Fruit fly (Drosophila melanogaster) whole organism, wandering third instar larva: ENCODE results near the gene RpS28a.

Experiments
- Abd-B ChIP-seq: fragments of >200 bp; optimal IDR thresholded peaks from 2 replicates; lab custom pipeline; 2017; ENCODE audit warnings: missing biosample characterization, missing genetic modification characterization
- CG32264 ChIP-seq: fragments of 200-800 bp; sonication (Bioruptor generic); optimal IDR thresholded peaks from 2 replicates; lab custom pipeline; 2016; ENCODE audit warnings: missing biosample characterization, missing genetic modification characterization
- CG9705 ChIP-seq: fragments of 200-800 bp; sonication (Bioruptor generic); optimal IDR thresholded peaks from 2 replicates; lab custom pipeline; 2018; ENCODE audit warnings: missing biosample characterization, mild to moderate bottlenecking, missing genetic modification characterization
- CrebA ChIP-seq: fragments of 200-800 bp; sonication (Bioruptor generic); optimal IDR thresholded peaks from 2 replicates; lab custom pipeline; 2016; ENCODE audit warnings: missing biosample characterization, mild to moderate bottlenecking, missing genetic modification characterization, borderline replicate concordance
- Dfd ChIP-seq: fragments of >200 bp; optimal IDR thresholded peaks from 2 replicates; lab custom pipeline; 2017; ENCODE audit warnings: missing biosample characterization, missing genetic modification characterization
- Dif ChIP-seq: fragments of 200-275, 200-300 bp; sonication (Bioruptor generic); optimal IDR thresholded peaks from 2 replicates; lab custom pipeline; 2018; ENCODE audit warnings: missing biosample characterization, missing genetic modification characterization; ENCODE audit not compliant: partially characterized antibody
- GATAd ChIP-seq: sonication (Bioruptor generic); optimal IDR thresholded peaks from 2 replicates; lab custom pipeline; 2016; ENCODE audit warnings: missing biosample characterization, missing genetic modification characterization
- HLH106 ChIP-seq: fragments of 200-800 bp; optimal IDR thresholded peaks from 3 replicates; lab custom pipeline; 2019; ENCODE audit warnings: missing biosample characterization, mild to moderate bottlenecking, missing genetic modification characterization, moderate library complexity
- Hnf4 ChIP-seq: fragments of 200-800 bp; sonication (Bioruptor generic); optimal IDR thresholded peaks from 2 replicates; lab custom pipeline; 2016; ENCODE audit warnings: missing biosample characterization, mild to moderate bottlenecking, missing genetic modification characterization
- Hr78 ChIP-seq: fragments of >200 bp; optimal IDR thresholded peaks from 2 replicates; lab custom pipeline; 2017; ENCODE audit warnings: missing biosample characterization, missing genetic modification characterization
- Hr83 ChIP-seq: fragments of 200-300 bp; sonication (Bioruptor generic); optimal IDR thresholded peaks from 2 replicates; lab custom pipeline; 2016; ENCODE audit warnings: missing biosample characterization, mild to moderate bottlenecking, missing genetic modification characterization, moderate library complexity; ENCODE audit not compliant: poor library complexity, severe bottlenecking
- Jra ChIP-seq: sonication (Bioruptor generic); optimal IDR thresholded peaks from 2 replicates; lab custom pipeline; 2016; ENCODE audit warnings: missing biosample characterization, missing genetic modification characterization
- Mio ChIP-seq: sonication (Bioruptor generic); optimal IDR thresholded peaks from 2 replicates; lab custom pipeline; 2016; ENCODE audit warnings: missing biosample characterization, missing genetic modification characterization
- Myc ChIP-seq: fragments of >200 bp; optimal IDR thresholded peaks from 2 replicates; lab custom pipeline; 2017
- N ChIP-seq: fragments of >200 bp; optimal IDR thresholded peaks from 2 replicates; lab custom pipeline; 2018; ENCODE audit warnings: missing biosample characterization, missing external identifiers, missing genetic modification characterization
- OdsH ChIP-seq: fragments of 200-800 bp; sonication (Bioruptor generic); optimal IDR thresholded peaks from 2 replicates; lab custom pipeline; 2016; ENCODE audit warnings: missing biosample characterization, mild to moderate bottlenecking, missing genetic modification characterization
- Rel ChIP-seq, 2 experiments: fragments of 200-800 bp; sonication (Bioruptor generic) in 1 of 2; optimal IDR thresholded peaks; 2 replicates in 1 of 2; 3 replicates in 1 of 2; lab custom pipeline; 2016 to 2019; ENCODE audit warnings: mild to moderate bottlenecking in 2 of 2, missing biosample characterization in 2 of 2, missing genetic modification characterization in 2 of 2, moderate library complexity in 1 of 2
- Sp1 ChIP-seq: fragments of 200-800 bp; sonication (Bioruptor generic); optimal IDR thresholded peaks from 3 replicates; lab custom pipeline; 2019; ENCODE audit warnings: missing biosample characterization, mild to moderate bottlenecking, missing genetic modification characterization, moderate library complexity
- Vsx2 ChIP-seq: fragments of 200-300, 225-300 bp; sonication (Bioruptor generic); optimal IDR thresholded peaks from 2 replicates; lab custom pipeline; 2018; ENCODE audit warnings: missing biosample characterization, missing genetic modification characterization; ENCODE audit not compliant: partially characterized antibody
- br ChIP-seq: fragments of 200-800 bp; sonication (Bioruptor generic); optimal IDR thresholded peaks from 2 replicates; lab custom pipeline; 2016; ENCODE audit warnings: missing biosample characterization, missing genetic modification characterization
- brk ChIP-seq: fragments of 200-800 bp; sonication (Bioruptor generic); optimal IDR thresholded peaks from 2 replicates; lab custom pipeline; 2016; ENCODE audit warnings: missing biosample characterization, mild to moderate bottlenecking, missing genetic modification characterization
- dl ChIP-seq, 2 experiments: fragments of 175-275, 200-275 bp in 1 of 2; fragments of 200-275 bp in 1 of 2; sonication (Bioruptor generic); optimal IDR thresholded peaks; lab custom pipeline; 2018; ENCODE audit warnings: mild to moderate bottlenecking in 2 of 2, missing biosample characterization in 2 of 2, missing genetic modification characterization in 2 of 2, moderate library complexity in 2 of 2; ENCODE audit not compliant: partially characterized antibody in 2 of 2, insufficient read depth in 1 of 2
- dmrt93B ChIP-seq: fragments of 200-800 bp; sonication (Bioruptor generic); optimal IDR thresholded peaks from 2 replicates; lab custom pipeline; 2018; ENCODE audit warnings: missing biosample characterization, mild to moderate bottlenecking, missing genetic modification characterization
- dsf ChIP-seq: sonication (Bioruptor generic); optimal IDR thresholded peaks from 2 replicates; lab custom pipeline; 2016; ENCODE audit warnings: missing biosample characterization, missing genetic modification characterization, borderline replicate concordance
- ey ChIP-seq: fragments of 200-800 bp; sonication (Bioruptor generic); optimal IDR thresholded peaks from 2 replicates; lab custom pipeline; 2016; ENCODE audit warnings: missing biosample characterization, missing genetic modification characterization
- foxo ChIP-seq, 2 experiments: fragments of 200-800 bp; sonication (Bioruptor generic); optimal IDR thresholded peaks; 2 replicates in 1 of 2; 3 replicates in 1 of 2; lab custom pipeline; 2016 to 2017; ENCODE audit warnings: missing biosample characterization in 2 of 2, missing genetic modification characterization in 2 of 2
- fru ChIP-seq: fragments of 200-800 bp; sonication (Bioruptor generic); optimal IDR thresholded peaks from 3 replicates; lab custom pipeline; 2016; ENCODE audit warnings: missing biosample characterization, mild to moderate bottlenecking, missing genetic modification characterization
- h ChIP-seq: fragments of 200-800 bp; sonication (Bioruptor generic); optimal IDR thresholded peaks from 3 replicates; lab custom pipeline; 2016; ENCODE audit warnings: missing biosample characterization, mild to moderate bottlenecking, missing genetic modification characterization
- jim ChIP-seq: fragments of 175-275, 200-325 bp; sonication (Bioruptor generic); optimal IDR thresholded peaks from 2 replicates; lab custom pipeline; 2016; ENCODE audit warnings: missing biosample characterization, mild to moderate bottlenecking, missing genetic modification characterization
- lola ChIP-seq: fragments of >200 bp; optimal IDR thresholded peaks from 2 replicates; lab custom pipeline; 2017; ENCODE audit warnings: missing biosample characterization, missing genetic modification characterization
- pan ChIP-seq: fragments of >200 bp; optimal IDR thresholded peaks from 2 replicates; lab custom pipeline; 2017
- psq ChIP-seq: fragments of 200-800 bp; sonication (Bioruptor generic); optimal IDR thresholded peaks from 3 replicates; lab custom pipeline; 2017; ENCODE audit warnings: missing biosample characterization, mild to moderate bottlenecking, missing genetic modification characterization, moderate library complexity
- rgr ChIP-seq: fragments of 200-800 bp; sonication (Bioruptor generic); optimal IDR thresholded peaks from 3 replicates; lab custom pipeline; 2016; ENCODE audit warnings: missing biosample characterization, mild to moderate bottlenecking, missing genetic modification characterization
- sage ChIP-seq: fragments of 200-800 bp; sonication (Bioruptor generic); optimal IDR thresholded peaks from 2 replicates; lab custom pipeline; 2016; ENCODE audit warnings: missing biosample characterization, mild to moderate bottlenecking, missing genetic modification characterization
- sv ChIP-seq: fragments of 200-800 bp; sonication (Bioruptor generic); optimal IDR thresholded peaks from 3 replicates; lab custom pipeline; 2016; ENCODE audit warnings: missing biosample characterization, missing genetic modification characterization
- tai ChIP-seq: sonication (Bioruptor generic); optimal IDR thresholded peaks from 2 replicates; lab custom pipeline; 2016; ENCODE audit warnings: missing biosample characterization, missing genetic modification characterization
- usp ChIP-seq: fragments of >200 bp; optimal IDR thresholded peaks from 2 replicates; lab custom pipeline; 2017; ENCODE audit warnings: missing biosample characterization, missing genetic modification characterization
- woc ChIP-seq: sonication (Bioruptor generic); optimal IDR thresholded peaks from 2 replicates; lab custom pipeline; 2016; ENCODE audit warnings: missing biosample characterization, mild to moderate bottlenecking, missing genetic modification characterization

RpS28a gene

DNA sequence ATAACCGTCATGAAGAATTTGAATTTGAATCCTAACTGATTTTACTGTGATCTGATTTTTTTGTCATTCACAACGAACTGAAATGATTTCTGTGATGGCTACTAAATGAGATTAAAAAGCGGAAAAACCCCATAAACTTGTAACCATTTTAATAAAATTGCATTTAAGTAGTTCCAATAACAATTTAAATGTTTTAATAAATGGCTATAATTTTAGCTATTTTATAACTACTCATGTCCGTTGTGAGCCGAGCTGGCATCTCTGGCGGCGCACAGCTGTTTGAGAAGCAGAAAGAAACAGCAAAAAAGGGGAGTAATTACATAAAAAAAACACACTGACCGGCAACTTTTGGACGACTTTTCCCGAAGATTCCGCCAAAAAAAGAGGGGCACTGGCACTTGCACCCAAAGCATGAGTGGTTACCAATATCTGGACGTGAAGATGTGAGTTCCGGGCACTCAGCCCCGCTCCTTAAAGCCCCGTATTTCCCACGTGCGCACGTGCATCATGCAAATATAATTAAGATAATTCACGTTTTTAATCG, 34.2 kb upstream of the RpS28a start, which contains the start of the genes CG7950 and Rpp14a:
Gene CG7950, plus strand, starts transcription at position 268 of the 544 bp plus-strand sequence.
Gene Rpp14a, plus strand, starts transcription at position 268 of the 544 bp plus-strand sequence.
- TF ChIP-seq CG32264 (GFP tag; lab: Kevin White, UChicago) (peak; percentile 52), sv (GFP tag; lab: Kevin White, UChicago) (peak; percentile 43), fru (GFP tag; lab: Kevin White, UChicago) (peak; percentile 85), dsf (peak; percentile 69), lola (GFP tag; lab: Kevin White, UChicago) (no peak), HLH106 (tag; lab: Kevin White, UChicago) (peak; percentile 89), ey (GFP tag; lab: Kevin White, UChicago) (peak; percentile 91), N (GFP tag; lab: Kevin White, UChicago) (no peak), Dfd (GFP tag; lab: Kevin White, UChicago) (no peak), Hr78 (GFP tag; lab: Kevin White, UChicago) (no peak), jim (GFP tag; lab: Kevin White, UChicago) (no peak), CG9705 (peak; percentile 77), Dif (no peak), woc (peak; percentile 81), Rel (GFP tag; optimal IDR thresholded peaks at IDR 0.05; lab: Kevin White, UChicago) (no peak), Rel (tag; optimal IDR thresholded peaks at IDR 0.05; lab: Kevin White, UChicago) (peak; percentile 86), Abd-B (GFP tag; lab: Kevin White, UChicago) (no peak), OdsH (GFP tag; lab: Kevin White, UChicago) (peak; percentile 81), Hnf4 (GFP tag; lab: Kevin White, UChicago) (no peak), brk (GFP tag; lab: Kevin White, UChicago) (no peak), br (GFP tag; lab: Kevin White, UChicago) (peak; percentile 87), Sp1 (GFP tag; lab: Kevin White, UChicago) (peak; percentile 82), CrebA (no peak), psq (GFP tag; lab: Kevin White, UChicago) (peak; percentile 80), dmrt93B (peak; percentile 52), dl (GFP tag; optimal IDR thresholded peaks at IDR 0.05; lab: Kevin White, UChicago; ENCODE audit: insufficient read depth in 1 of 2, partially characterized antibody in 2 of 2) (no peak), sage (GFP tag; lab: Kevin White, UChicago) (peak; percentile 62), Jra (GFP tag; lab: Kevin White, UChicago) (peak; percentile 85), Mio (GFP tag; lab: Kevin White, UChicago) (peak; percentile 17), Hr83 (GFP tag; lab: Kevin White, UChicago) (peak; percentile 72), tai (GFP tag; lab: Kevin White, UChicago) (no peak), Myc (lab: Kevin White, UChicago) (peak; percentile 94), h (GFP tag; lab: Kevin White, UChicago) (peak; percentile 91), Vsx2 (no peak), GATAd (GFP tag; lab: Kevin White, UChicago) (peak; percentile 65), rgr (GFP tag; lab: Kevin White, UChicago) (peak; percentile 93), pan (no peak), usp (GFP tag; lab: Kevin White, UChicago) (no peak), foxo (GFP tag; optimal IDR thresholded peaks at IDR 0.05; lab: Kevin White, UChicago) (peak in 1 of 2 experiments; percentile 88)
- TF ChIP-seq, all 38 proteins: peak for 23

dm6 chr3R:30055915-30056544, 33.6 kb upstream of the RpS28a start, which contains the start of the genes Rpp14b and spn-A:
Rpp14b (plus strand) TSS chr3R:30055957.
spn-A (minus strand) TSS chr3R:30056037.
- no peak for TF ChIP-seq dsf
- no peak for TF ChIP-seq dmrt93B
- no peak for TF ChIP-seq dl (GFP tag; optimal IDR thresholded peaks at IDR 0.05; lab: Kevin White, UChicago; ENCODE audit: insufficient read depth in 1 of 2, partially characterized antibody in 2 of 2)
- TF ChIP-seq Vsx2, result no peak
- TF ChIP-seq brk (GFP tag; lab: Kevin White, UChicago), result no peak
- no peak for TF ChIP-seq Dif
- TF ChIP-seq Hr78 (GFP tag; lab: Kevin White, UChicago), result no peak
- TF ChIP-seq tai (GFP tag; lab: Kevin White, UChicago), result no peak
- peak; percentile 21 for TF ChIP-seq Hr83 (GFP tag; lab: Kevin White, UChicago)
- no peak for TF ChIP-seq Dfd (GFP tag; lab: Kevin White, UChicago)
- peak; percentile 47 for TF ChIP-seq woc
- no peak for TF ChIP-seq sv (GFP tag; lab: Kevin White, UChicago)
- TF ChIP-seq CG9705, result no peak
- no peak for TF ChIP-seq Jra (GFP tag; lab: Kevin White, UChicago)
- TF ChIP-seq h (GFP tag; lab: Kevin White, UChicago), result peak; percentile 18
- TF ChIP-seq usp (GFP tag; lab: Kevin White, UChicago), result no peak
- TF ChIP-seq rgr (GFP tag; lab: Kevin White, UChicago), result peak; percentile 53
- no peak for TF ChIP-seq N (GFP tag; lab: Kevin White, UChicago)
- TF ChIP-seq CG32264 (GFP tag; lab: Kevin White, UChicago), result no peak
- peak; percentile 4 for TF ChIP-seq OdsH (GFP tag; lab: Kevin White, UChicago)
- no peak for TF ChIP-seq Hnf4 (GFP tag; lab: Kevin White, UChicago)
- TF ChIP-seq foxo (GFP tag; optimal IDR thresholded peaks at IDR 0.05; lab: Kevin White, UChicago), result peak in 1 of 2 experiments; percentile 43
- TF ChIP-seq sage (GFP tag; lab: Kevin White, UChicago), result no peak
- no peak for TF ChIP-seq lola (GFP tag; lab: Kevin White, UChicago)
- no peak for TF ChIP-seq psq (GFP tag; lab: Kevin White, UChicago)
- no peak for TF ChIP-seq fru (GFP tag; lab: Kevin White, UChicago)
- TF ChIP-seq jim (GFP tag; lab: Kevin White, UChicago), result no peak
- no peak for TF ChIP-seq CrebA
- no peak for TF ChIP-seq GATAd (GFP tag; lab: Kevin White, UChicago)
- TF ChIP-seq pan, result no peak
- TF ChIP-seq Sp1 (GFP tag; lab: Kevin White, UChicago), result peak; percentile 13
- TF ChIP-seq Rel (GFP tag; optimal IDR thresholded peaks at IDR 0.05; lab: Kevin White, UChicago), result no peak
- no peak for TF ChIP-seq Rel (tag; optimal IDR thresholded peaks at IDR 0.05; lab: Kevin White, UChicago)
- TF ChIP-seq br (GFP tag; lab: Kevin White, UChicago), result peak; percentile 30
- no peak for TF ChIP-seq Mio (GFP tag; lab: Kevin White, UChicago)
- TF ChIP-seq ey (GFP tag; lab: Kevin White, UChicago), result peak; percentile 19
- TF ChIP-seq Abd-B (GFP tag; lab: Kevin White, UChicago), result no peak
- peak; percentile 39 for TF ChIP-seq HLH106 (tag; lab: Kevin White, UChicago)
- TF ChIP-seq Myc (lab: Kevin White, UChicago), result no peak
